Worm (Caenorhabditis elegans): ENCODE measurements around the gene F28B1.2.

F28B1.2 gene

DNA sequence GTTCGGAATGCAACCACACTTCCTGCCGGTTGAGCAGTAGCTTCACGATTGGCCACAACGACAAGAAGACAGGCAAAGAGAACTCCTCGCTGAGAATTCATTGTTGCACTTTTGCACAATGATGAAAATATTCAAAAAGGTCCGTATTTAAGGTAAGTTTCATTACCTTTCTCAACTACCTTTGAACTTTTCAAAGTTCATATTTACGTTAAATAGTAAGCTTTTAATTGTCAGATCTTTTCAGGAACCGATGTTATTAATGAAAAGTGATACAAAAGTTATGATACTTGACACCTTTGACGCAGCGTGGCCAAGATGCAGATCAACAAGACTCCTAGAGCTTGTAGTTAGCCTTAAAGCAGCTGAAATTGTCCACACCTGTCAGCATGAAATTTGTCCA is 23.2 kb upstream of the F28B1.2 start, which contains the start of gene F49H6.12:
Gene F49H6.12 (minus strand): TSS at position 101 of the 400 bp plus-strand sequence.
- TF ChIP-seq nhr-77 (tag; optimal IDR thresholded peaks at IDR 0.05) (no peak), nhr-237 (tag; optimal IDR thresholded peaks at IDR 0.05) (no peak), ZK546.5 (tag; optimal IDR thresholded peaks at IDR 0.05) (no peak), lin-13 (GFP tag; optimal IDR thresholded peaks at IDR 0.05) (no peak), aly-2 (tag; optimal IDR thresholded peaks at IDR 0.05) (no peak), mbf-1 (tag; optimal IDR thresholded peaks at IDR 0.05) (no peak), snpc-4 (tag; optimal IDR thresholded peaks at IDR 0.05) (no peak), nhr-23 (tag; optimal IDR thresholded peaks at IDR 0.05) (no peak), lin-11 (tag; optimal IDR thresholded peaks at IDR 0.05) (no peak), nhr-10 (tag; optimal IDR thresholded peaks at IDR 0.05) (no peak), ztf-4 (tag; optimal IDR thresholded peaks at IDR 0.05) (no peak), gmeb-1 (tag; optimal IDR thresholded peaks at IDR 0.05) (no peak), lsy-2 (tag; optimal IDR thresholded peaks at IDR 0.05) (no peak), lin-39 (tag; optimal IDR thresholded peaks at IDR 0.05) (no peak), mdl-1 (tag; optimal IDR thresholded peaks at IDR 0.05) (no peak), nhr-129 (tag; optimal IDR thresholded peaks at IDR 0.05) (no peak), elt-3 (tag; optimal IDR thresholded peaks at IDR 0.05) (no peak), nhr-21 (tag; optimal IDR thresholded peaks at IDR 0.05) (no peak), sma-3 (GFP tag; optimal IDR thresholded peaks at IDR 0.05) (no peak), nhr-6 (tag; optimal IDR thresholded peaks at IDR 0.05) (no peak)

- no peak for TF ChIP-seq egl-27 (tag; optimal IDR thresholded peaks at IDR 0.05)
- TF ChIP-seq gmeb-1 (tag; optimal IDR thresholded peaks at IDR 0.05) = no peak
- TF ChIP-seq lsy-2 (tag; optimal IDR thresholded peaks at IDR 0.05) = no peak
- no peak for TF ChIP-seq elt-3 (tag; optimal IDR thresholded peaks at IDR 0.05)
- no peak for TF ChIP-seq crh-2 (tag; optimal IDR thresholded peaks at IDR 0.05)
- no peak for TF ChIP-seq mdl-1 (tag; optimal IDR thresholded peaks at IDR 0.05)
- no peak for TF ChIP-seq nhr-237 (tag; optimal IDR thresholded peaks at IDR 0.05)
- no peak for TF ChIP-seq nhr-25 (tag; optimal IDR thresholded peaks at IDR 0.05)
- TF ChIP-seq nhr-129 (tag; optimal IDR thresholded peaks at IDR 0.05) = no peak
- no peak for TF ChIP-seq C34F6.9 (tag; optimal IDR thresholded peaks at IDR 0.05)
- TF ChIP-seq unc-39 (tag; optimal IDR thresholded peaks at IDR 0.05) = no peak
- no peak for TF ChIP-seq mbf-1 (tag; optimal IDR thresholded peaks at IDR 0.05)
- no peak for TF ChIP-seq ceh-16 (tag; optimal IDR thresholded peaks at IDR 0.05)
Observed at ce11 chrV:17022613-17023322, 21.8 kb upstream of the F28B1.2 start, which contains the start of the genes F49H6.8 and F49H6.5. Gene F49H6.8, minus strand, starts transcription at chrV:17022663. Gene F49H6.5, plus strand, starts transcription at chrV:17023241.

DNA sequence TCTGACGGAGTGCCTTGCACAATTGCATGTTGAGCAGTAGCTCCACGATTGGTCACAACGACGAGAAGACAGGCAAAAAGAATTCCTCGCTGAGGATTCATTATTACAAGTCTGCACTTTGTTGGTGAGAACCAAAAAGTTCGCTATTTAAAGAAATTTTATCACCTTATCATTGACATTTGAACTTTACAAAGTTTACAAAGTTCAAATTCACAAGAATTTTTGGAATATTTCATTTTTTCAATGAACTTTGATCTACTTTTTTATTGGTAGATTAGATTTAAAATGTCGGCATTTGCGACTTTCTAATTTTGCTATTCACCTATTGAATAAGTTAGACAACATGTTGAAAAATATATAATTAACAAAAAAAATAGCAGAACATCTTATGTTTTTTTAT is 18.3 kb upstream of the F28B1.2 start, which contains the start of gene F49H6.15:
Gene F49H6.15 (minus strand): TSS at position 101 of the 400 bp plus-strand sequence.
- TF ChIP-seq F13H6.1 (tag; optimal IDR thresholded peaks at IDR 0.05) = no peak
- TF ChIP-seq nhr-129 (tag; optimal IDR thresholded peaks at IDR 0.05) = no peak
- no peak for TF ChIP-seq mab-5 (tag; optimal IDR thresholded peaks at IDR 0.05)
- TF ChIP-seq nhr-10 (tag; optimal IDR thresholded peaks at IDR 0.05) = no peak
- TF ChIP-seq ztf-11 (tag; optimal IDR thresholded peaks at IDR 0.05) = no peak
- TF ChIP-seq nhr-12 (tag; optimal IDR thresholded peaks at IDR 0.05) = no peak
- TF ChIP-seq ZK546.5 (tag; optimal IDR thresholded peaks at IDR 0.05) = no peak
- no peak for TF ChIP-seq peb-1 (tag; optimal IDR thresholded peaks at IDR 0.05)
- TF ChIP-seq lin-11 (tag; optimal IDR thresholded peaks at IDR 0.05) = no peak
- no peak for TF ChIP-seq sma-3 (GFP tag; optimal IDR thresholded peaks at IDR 0.05)
- TF ChIP-seq lin-39 (tag; optimal IDR thresholded peaks at IDR 0.05) = no peak

DNA sequence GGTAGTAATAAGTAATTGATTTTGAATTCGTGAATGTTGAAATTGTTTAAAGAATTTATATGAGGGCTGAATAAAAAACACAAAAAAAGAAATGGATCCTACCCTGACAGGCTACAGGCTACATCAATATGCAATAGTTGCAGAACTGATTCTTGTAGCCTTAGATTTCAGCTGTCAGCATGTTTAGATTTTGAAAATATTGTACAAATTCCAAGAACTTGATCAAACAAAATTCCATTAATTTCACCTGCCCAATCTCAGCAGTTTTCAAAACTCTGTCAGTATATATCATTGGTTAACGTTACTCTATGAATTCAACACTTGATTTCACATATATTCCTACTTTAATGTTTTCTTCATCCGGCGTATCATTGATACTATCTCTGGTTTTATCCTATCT is 14.2 kb upstream of the F28B1.2 start:
- no peak for TF ChIP-seq R02D3.7 (tag; optimal IDR thresholded peaks at IDR 0.05)
- TF ChIP-seq ZK546.5 (tag; optimal IDR thresholded peaks at IDR 0.05) = no peak
- no peak for TF ChIP-seq ztf-1 (GFP tag; conservative IDR thresholded peaks at IDR 0.05)
- TF ChIP-seq crh-2 (tag; optimal IDR thresholded peaks at IDR 0.05) = no peak
- no peak for TF ChIP-seq unc-62 (GFP tag; optimal IDR thresholded peaks at IDR 0.05)
- no peak for TF ChIP-seq ceh-16 (tag; optimal IDR thresholded peaks at IDR 0.05)
- TF ChIP-seq nhr-10 (tag; optimal IDR thresholded peaks at IDR 0.05) = no peak
- no peak for TF ChIP-seq peb-1 (tag; optimal IDR thresholded peaks at IDR 0.05)
- no peak for TF ChIP-seq nhr-25 (tag; optimal IDR thresholded peaks at IDR 0.05)
- TF ChIP-seq F13H6.1 (tag; optimal IDR thresholded peaks at IDR 0.05) = no peak

DNA sequence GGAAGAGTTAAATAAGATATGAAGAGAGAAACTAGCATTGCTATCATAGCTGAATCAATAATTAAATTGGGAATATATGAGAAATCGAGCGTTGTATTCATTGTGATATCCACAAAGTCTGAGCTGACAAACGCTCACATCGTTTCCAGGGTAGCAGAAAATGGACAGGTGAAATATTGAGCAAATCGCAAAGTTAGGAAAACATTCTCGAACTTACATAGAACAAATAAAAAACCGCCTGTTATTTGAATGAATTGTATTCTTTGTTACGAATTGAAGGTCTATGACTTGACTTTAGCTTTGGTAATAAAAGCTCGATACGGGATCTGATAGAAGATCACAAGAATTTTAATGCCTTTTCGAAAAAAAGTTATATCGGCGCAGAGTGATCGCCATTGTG is 8.8 kb upstream of the F28B1.2 start, which contains the start of gene srz-94:
Gene srz-94 (minus strand): TSS at position 101 of the 400 bp plus-strand sequence.
- TF ChIP-seq lin-13 (GFP tag; optimal IDR thresholded peaks at IDR 0.05) = no peak
- no peak for TF ChIP-seq ZK546.5 (tag; optimal IDR thresholded peaks at IDR 0.05)
- TF ChIP-seq lsy-2 (tag; optimal IDR thresholded peaks at IDR 0.05) = no peak
- TF ChIP-seq elt-1 (tag; optimal IDR thresholded peaks at IDR 0.05) = no peak
- no peak for TF ChIP-seq fos-1 (tag; optimal IDR thresholded peaks at IDR 0.05)
- no peak for TF ChIP-seq snpc-4 (tag; optimal IDR thresholded peaks at IDR 0.05)
- no peak for TF ChIP-seq ztf-4 (tag; optimal IDR thresholded peaks at IDR 0.05)
- no peak for TF ChIP-seq blmp-1 (tag; optimal IDR thresholded peaks at IDR 0.05; ENCODE audit: insufficient read depth)
- TF ChIP-seq egl-27 (tag; optimal IDR thresholded peaks at IDR 0.05) = no peak
- TF ChIP-seq ceh-82 (tag; optimal IDR thresholded peaks at IDR 0.05) = no peak
- no peak for TF ChIP-seq R02D3.7 (tag; optimal IDR thresholded peaks at IDR 0.05)
- no peak for TF ChIP-seq unc-39 (tag; optimal IDR thresholded peaks at IDR 0.05)
- TF ChIP-seq sma-9 (GFP tag; optimal IDR thresholded peaks at IDR 0.05) = no peak
- no peak for TF ChIP-seq sma-9 (tag; optimal IDR thresholded peaks at IDR 0.05)
- TF ChIP-seq nhr-129 (tag; optimal IDR thresholded peaks at IDR 0.05) = no peak

Measured in whole organism, L2 larva.